Fruit fly (Drosophila melanogaster): ENCODE results near the gene Usp32.

Usp32 gene

DNA sequence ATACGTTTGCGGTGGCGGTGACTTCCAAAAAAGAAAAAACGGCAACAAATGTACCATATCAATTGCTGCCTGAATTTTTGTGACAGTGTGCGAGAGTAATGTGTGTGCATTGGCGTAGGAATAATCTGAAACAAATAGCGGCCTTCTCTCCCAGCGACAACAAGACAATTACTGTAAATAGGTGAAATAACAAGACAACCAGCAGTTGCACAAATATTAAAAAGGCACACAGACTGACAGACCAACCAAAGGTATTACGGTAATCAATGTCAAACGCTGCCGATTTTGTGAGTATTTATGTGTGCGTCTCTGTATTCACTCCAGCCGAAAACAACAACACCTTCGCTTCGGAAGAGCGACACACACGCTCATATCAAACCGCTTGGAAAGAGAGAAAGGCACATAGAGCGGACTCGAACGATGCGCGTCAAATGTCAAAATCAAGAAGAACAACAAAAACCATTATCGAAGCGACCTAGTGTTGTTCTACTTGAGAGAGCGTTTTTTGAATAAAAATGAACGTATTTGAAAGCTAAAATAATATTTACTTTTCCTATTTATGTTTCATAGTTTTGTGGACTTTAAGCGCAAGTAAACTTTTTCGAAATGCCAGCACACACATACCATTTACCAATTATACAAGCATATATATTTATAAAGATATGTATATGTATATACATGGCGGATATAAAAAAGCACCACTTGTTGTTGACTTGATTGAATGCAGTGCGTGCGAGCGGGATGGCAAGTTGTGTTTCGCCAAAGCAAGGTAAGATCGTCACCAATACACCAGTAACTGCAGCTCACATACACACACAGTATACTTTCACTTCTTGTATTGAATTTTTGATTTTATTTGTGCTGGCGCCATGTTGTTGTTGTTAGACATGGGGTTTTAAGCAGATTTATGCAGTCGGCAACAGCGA is 36.1 kb downstream of the Usp32 start (continued):
- TF ChIP-seq CG32532 (GFP tag; IDR thresholded peaks at IDR 0.05) (no peak), CG31224 (GFP tag; IDR thresholded peaks at IDR 0.05) (no peak), CG6791 (GFP tag; IDR thresholded peaks at IDR 0.05; ENCODE audit: partially characterized antibody) (no peak), CG31441 (GFP tag; IDR thresholded peaks at IDR 0.05) (peak; percentile 27; the same call in 1 of the 2 replicates), seq (GFP tag; IDR thresholded peaks at IDR 0.05) (peak; percentile 68; the same call in 1 of the 2 replicates), repo (GFP tag; optimal IDR thresholded peaks at IDR 0.05) (peak; percentile 62), CG14965 (GFP tag; optimal IDR thresholded peaks at IDR 0.05; ENCODE audit: borderline replicate concordance) (peak; percentile 74), MESR4 (GFP tag; optimal IDR thresholded peaks at IDR 0.05) (no peak), h (optimal IDR thresholded peaks at IDR 0.05) (no peak), grau (tag; optimal IDR thresholded peaks at IDR 0.05) (peak; percentile 20), CG10147 (GFP tag; optimal IDR thresholded peaks at IDR 0.05) (no peak), CG32772 (GFP tag; IDR thresholded peaks at IDR 0.05) (no peak), scrt (GFP tag; optimal IDR thresholded peaks at IDR 0.05) (peak; percentile 34), HHEX (GFP tag; optimal IDR thresholded peaks at IDR 0.05) (peak; percentile 78), CG11695 (GFP tag; IDR thresholded peaks at IDR 0.05) (peak; percentile 80), Nf-YC (tag; optimal IDR thresholded peaks at IDR 0.05) (peak; percentile 42), tna (GFP tag; IDR thresholded peaks at IDR 0.05; ENCODE audit: partially characterized antibody) (no peak), CG10321 (GFP tag; IDR thresholded peaks at IDR 0.05) (peak; percentile 92), Dll (GFP tag; IDR thresholded peaks at IDR 0.05; ENCODE audit: partially characterized antibody) (no peak), so (GFP tag; IDR thresholded peaks at IDR 0.05) (peak; percentile 64; the same call in 2 of the 3 replicates), ash1 (GFP tag; optimal IDR thresholded peaks at IDR 0.05) (peak; percentile 32), unpg (GFP tag; optimal IDR thresholded peaks at IDR 0.05) (peak; percentile 67), HLH4C (GFP tag; IDR thresholded peaks at IDR 0.05; ENCODE audit: partially characterized antibody) (no peak), salm (tag; optimal IDR thresholded peaks at IDR 0.05) (peak; percentile 43), CG4424 (GFP tag; optimal IDR thresholded peaks at IDR 0.05) (peak; percentile 58), fu2 (GFP tag; optimal IDR thresholded peaks at IDR 0.05) (peak; percentile 13), usp (GFP tag; optimal IDR thresholded peaks at IDR 0.05) (no peak), Optix (GFP tag; IDR thresholded peaks at IDR 0.05) (peak; percentile 50; the same call in 1 of the 3 replicates), CG17385 (GFP tag; optimal IDR thresholded peaks at IDR 0.05) (peak; percentile 37), CG13894 (tag; optimal IDR thresholded peaks at IDR 0.05) (peak; percentile 10), CG10959 (GFP tag; IDR thresholded peaks at IDR 0.05) (peak; percentile 62), Chrac-16 (GFP tag; optimal IDR thresholded peaks at IDR 0.05) (no peak), Dfd (GFP tag; optimal IDR thresholded peaks at IDR 0.05) (no peak), CG11560 (tag; IDR thresholded peaks at IDR 0.05) (no peak), Ptx1 (GFP tag; IDR thresholded peaks at IDR 0.05) (no peak), Sox100B (GFP tag; optimal IDR thresholded peaks at IDR 0.05) (peak; percentile 42), CG16779 (GFP tag; IDR thresholded peaks at IDR 0.05) (peak; percentile 44; the same call in 1 of the 2 replicates), btn (GFP tag; optimal IDR thresholded peaks at IDR 0.05) (peak; percentile 72), Fer2 (tag; optimal IDR thresholded peaks at IDR 0.05) (peak; percentile 31), CG14441 (GFP tag; IDR thresholded peaks at IDR 0.05) (peak; percentile 43; the same call in 1 of the 2 replicates), br (optimal IDR thresholded peaks at IDR 0.05) (no peak), Camta (GFP tag; optimal IDR thresholded peaks at IDR 0.05) (peak; percentile 52), onecut (GFP tag; IDR thresholded peaks at IDR 0.05) (peak; percentile 57; the same call in 1 of the 2 replicates), Sox102F (GFP tag; optimal IDR thresholded peaks at IDR 0.05) (peak; percentile 44), Doc3 (GFP tag; IDR thresholded peaks at IDR 0.05; ENCODE audit: partially characterized antibody) (no peak), abd-A (tag; optimal IDR thresholded peaks at IDR 0.05) (peak; percentile 65), CG2129 (GFP tag; IDR thresholded peaks at IDR 0.05; ENCODE audit: partially characterized antibody) (no peak), sima (GFP tag; optimal IDR thresholded peaks at IDR 0.05) (no peak), dan (GFP tag; IDR thresholded peaks at IDR 0.05) (no peak)

Data from whole organism, embryonic.